Worm (Caenorhabditis elegans): Measurements from ENCODE around the gene str-252.

- TF ChIP-seq fkh-10 (GFP tag; optimal IDR thresholded peaks at IDR 0.05) (no peak), mep-1 (tag; optimal IDR thresholded peaks at IDR 0.05) (no peak), nhr-90 (tag; optimal IDR thresholded peaks at IDR 0.05; ENCODE audit: poor library complexity) (no peak), mef-2 (tag; optimal IDR thresholded peaks at IDR 0.05) (no peak), lin-13 (GFP tag; optimal IDR thresholded peaks at IDR 0.05) (no peak), lsy-2 (tag; optimal IDR thresholded peaks at IDR 0.05) (no peak), ama-1 (optimal IDR thresholded peaks at IDR 0.05) (no peak)
These were observed 46.7 kb upstream of the str-252 start for ce11 chrV:13869551-13869950.
